Worm (Caenorhabditis elegans): Measurements from ENCODE around the gene C25G6.4.

The C25G6.4 gene

ce11 chrX:1222391-1222790 is 27.2 kb downstream of the C25G6.4 start:
- TF ChIP-seq crh-2 (tag; optimal IDR thresholded peaks at IDR 0.05) (no peak), nhr-23 (tag; optimal IDR thresholded peaks at IDR 0.05) (no peak), unc-55 (GFP tag; optimal IDR thresholded peaks at IDR 0.05) (no peak), fos-1 (tag; optimal IDR thresholded peaks at IDR 0.05) (no peak), elt-1 (tag; optimal IDR thresholded peaks at IDR 0.05) (no peak), mdl-1 (tag; optimal IDR thresholded peaks at IDR 0.05) (no peak), sma-3 (GFP tag; optimal IDR thresholded peaks at IDR 0.05) (no peak), lin-39 (tag; optimal IDR thresholded peaks at IDR 0.05) (no peak), lin-13 (GFP tag; optimal IDR thresholded peaks at IDR 0.05) (no peak), nhr-237 (tag; optimal IDR thresholded peaks at IDR 0.05) (no peak), R02D3.7 (tag; optimal IDR thresholded peaks at IDR 0.05) (no peak), dmd-4 (tag; optimal IDR thresholded peaks at IDR 0.05) (no peak), ZK546.5 (tag; optimal IDR thresholded peaks at IDR 0.05) (no peak), lin-11 (tag; optimal IDR thresholded peaks at IDR 0.05) (no peak), aly-2 (tag; optimal IDR thresholded peaks at IDR 0.05) (no peak), F13H6.1 (tag; optimal IDR thresholded peaks at IDR 0.05) (no peak), snpc-4 (tag; optimal IDR thresholded peaks at IDR 0.05) (no peak)

- no peak for TF ChIP-seq nhr-77 (tag; optimal IDR thresholded peaks at IDR 0.05)
- no peak for TF ChIP-seq peb-1 (tag; optimal IDR thresholded peaks at IDR 0.05)
- no peak for TF ChIP-seq alr-1 (tag; optimal IDR thresholded peaks at IDR 0.05)
- TF ChIP-seq snpc-4 (tag; optimal IDR thresholded peaks at IDR 0.05), result no peak
Measured at ce11 chrX:1218457-1218856, 31.2 kb downstream of the C25G6.4 start.

- no peak for TF ChIP-seq sem-4 (tag; optimal IDR thresholded peaks at IDR 0.05)
- no peak for TF ChIP-seq nhr-10 (tag; optimal IDR thresholded peaks at IDR 0.05)
- TF ChIP-seq egl-27 (tag; optimal IDR thresholded peaks at IDR 0.05), result no peak
Measured at ce11 chrX:1216833-1217232, 32.8 kb downstream of the C25G6.4 start.

- TF ChIP-seq mdl-1 (tag; optimal IDR thresholded peaks at IDR 0.05) (no peak), sma-9 (GFP tag; optimal IDR thresholded peaks at IDR 0.05) (no peak), sma-9 (tag; optimal IDR thresholded peaks at IDR 0.05) (no peak), lin-39 (tag; optimal IDR thresholded peaks at IDR 0.05) (no peak), crh-2 (tag; optimal IDR thresholded peaks at IDR 0.05) (no peak), nhr-6 (tag; optimal IDR thresholded peaks at IDR 0.05) (no peak), sma-3 (GFP tag; optimal IDR thresholded peaks at IDR 0.05) (no peak), nhr-129 (tag; optimal IDR thresholded peaks at IDR 0.05) (no peak), elt-1 (tag; optimal IDR thresholded peaks at IDR 0.05) (no peak), dmd-4 (tag; optimal IDR thresholded peaks at IDR 0.05) (no peak), elt-3 (tag; optimal IDR thresholded peaks at IDR 0.05) (no peak), lin-13 (GFP tag; optimal IDR thresholded peaks at IDR 0.05) (no peak)
Measured at ce11 chrX:1213136-1213535, 36.5 kb downstream of the C25G6.4 start.

ce11 chrX:1209096-1209495 is 40.5 kb downstream of the C25G6.4 start, which contains the start of gene C46H3.1:
Gene C46H3.1, plus strand, starts transcription at chrX:1209396.
- TF ChIP-seq gmeb-1 (tag; optimal IDR thresholded peaks at IDR 0.05) (no peak), zag-1 (tag; optimal IDR thresholded peaks at IDR 0.05) (no peak)

DNA sequence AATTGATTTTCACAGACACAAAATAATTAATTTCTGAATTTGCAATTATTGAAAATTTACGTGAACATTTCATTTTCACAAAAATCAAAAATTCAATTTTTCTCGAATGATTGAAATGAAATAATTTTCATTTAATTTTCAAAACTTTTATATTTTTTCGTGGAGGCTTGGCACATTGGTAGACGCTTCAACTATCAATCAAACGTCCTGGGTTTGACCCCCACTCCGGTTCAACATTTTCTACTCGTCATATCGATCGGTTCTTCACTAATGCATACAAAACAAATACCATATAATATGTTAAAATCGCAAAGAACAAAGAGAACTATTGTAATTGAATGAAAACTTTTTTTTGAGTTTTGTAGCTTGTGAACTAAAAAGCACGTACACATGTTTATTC is 41.7 kb downstream of the C25G6.4 start:
- no peak for TF ChIP-seq lsy-2 (tag; optimal IDR thresholded peaks at IDR 0.05)
- TF ChIP-seq nhr-25 (tag; optimal IDR thresholded peaks at IDR 0.05), result no peak
- no peak for TF ChIP-seq ceh-82 (tag; optimal IDR thresholded peaks at IDR 0.05)
- no peak for TF ChIP-seq blmp-1 (tag; optimal IDR thresholded peaks at IDR 0.05; ENCODE audit: insufficient read depth)
- no peak for TF ChIP-seq mbf-1 (tag; optimal IDR thresholded peaks at IDR 0.05)
- TF ChIP-seq egl-27 (tag; optimal IDR thresholded peaks at IDR 0.05), result no peak
- no peak for TF ChIP-seq ztf-4 (tag; optimal IDR thresholded peaks at IDR 0.05)
- TF ChIP-seq peb-1 (tag; optimal IDR thresholded peaks at IDR 0.05), result no peak
- no peak for TF ChIP-seq sem-4 (tag; optimal IDR thresholded peaks at IDR 0.05)
- TF ChIP-seq lin-11 (tag; optimal IDR thresholded peaks at IDR 0.05), result no peak
- no peak for TF ChIP-seq snpc-4 (tag; optimal IDR thresholded peaks at IDR 0.05)
- no peak for TF ChIP-seq zag-1 (tag; optimal IDR thresholded peaks at IDR 0.05)
- TF ChIP-seq unc-62 (GFP tag; optimal IDR thresholded peaks at IDR 0.05), result no peak

All from whole organism, L2 larva.